1 fruit fly cellular context compared by ENCODE assay signal in genomic region chrX:12747746-12748710, dm6.
TF ChIP-seq lines count a peak whose summit lies in the region.

No protein-coding gene starts in this region.

TF ChIP-seq in whole organism, embryonic, 481 proteins besides CTCF, POLR2A, EP300 and RAD21 (continued from another document):
- TF ChIP-seq CoRest (tag; optimal IDR thresholded peaks at IDR 0.05; lab: Kevin White, UChicago) (peak; percentile 77), E2f1 (GFP tag; IDR thresholded peaks at IDR 0.05; lab: Robert Waterston, UW) (peak; percentile 40), CG17802 (tag; optimal IDR thresholded peaks at IDR 0.05; lab: Kevin White, UChicago) (no peak), unc-4 (GFP tag; IDR thresholded peaks at IDR 0.05; lab: Robert Waterston, UW; ENCODE audit: partially characterized antibody) (no peak), CG4328 (GFP tag; optimal IDR thresholded peaks at IDR 0.05; lab: Kevin White, UChicago) (no peak), dimm (GFP tag; IDR thresholded peaks at IDR 0.05; lab: Robert Waterston, UW) (no peak), CG4730 (GFP tag; IDR thresholded peaks at IDR 0.05; lab: Robert Waterston, UW) (no peak), Hand (GFP tag; optimal IDR thresholded peaks at IDR 0.05; lab: Kevin White, UChicago) (peak; percentile 5), CG2202 (tag; optimal IDR thresholded peaks at IDR 0.05; lab: Kevin White, UChicago) (peak; percentile 24), Sox102F (GFP tag; optimal IDR thresholded peaks at IDR 0.05; lab: Kevin White, UChicago) (peak; percentile 74), Med (GFP tag; lab: Kevin White, UChicago) (peak; percentile 38), zfh2 (GFP tag; optimal IDR thresholded peaks at IDR 0.05; lab: Kevin White, UChicago) (no peak)
